Worm (Caenorhabditis elegans): ENCODE data around the gene tofu-7.

Gene tofu-7

DNA sequence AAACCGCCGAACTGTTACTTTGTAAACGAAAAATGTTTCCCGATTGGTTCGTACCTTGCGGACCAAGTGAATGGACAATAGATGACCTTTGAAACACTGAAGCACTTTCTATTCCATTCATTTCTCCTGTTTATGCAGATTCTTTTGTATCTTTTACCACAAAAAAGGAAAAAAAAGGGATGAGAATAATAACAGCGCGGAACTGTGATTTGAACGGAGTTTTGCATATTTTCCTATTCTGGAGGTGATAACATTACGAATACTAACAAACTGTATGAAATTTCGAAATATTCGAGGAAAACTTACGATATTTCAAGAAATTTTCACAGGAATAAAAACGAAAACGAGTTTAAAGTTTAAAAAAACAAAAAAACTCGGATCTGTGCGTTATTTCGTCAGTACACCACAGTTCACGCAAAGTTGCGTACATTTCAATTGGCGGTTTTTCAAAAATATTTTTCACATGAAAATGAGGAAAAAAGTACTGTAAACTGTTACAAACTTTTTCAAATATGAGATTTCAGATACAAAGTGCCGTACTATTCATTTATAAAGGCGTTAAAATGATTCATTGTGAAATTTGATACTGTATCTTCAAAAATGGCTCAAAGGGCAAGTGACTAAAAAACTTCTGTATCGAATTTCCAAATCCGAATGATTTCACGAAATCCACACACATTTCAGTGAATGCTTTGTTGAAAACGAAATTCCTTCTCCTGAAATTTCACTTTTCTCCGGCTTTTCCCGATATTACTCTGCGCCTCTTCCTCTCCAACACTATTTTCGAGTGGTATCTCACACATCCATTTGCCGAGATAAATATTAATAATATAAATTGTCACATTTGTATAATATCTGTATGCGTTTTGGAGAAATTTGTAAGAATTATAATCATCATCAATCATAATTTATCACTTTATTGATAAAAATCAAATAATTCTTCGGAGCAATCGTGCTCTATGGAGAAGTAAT, 50.3 kb downstream of the tofu-7 start:
- TF ChIP-seq spr-1 (tag; optimal IDR thresholded peaks at IDR 0.05) = no peak
- no peak for TF ChIP-seq lim-7 (GFP tag; IDR thresholded peaks at IDR 0.05)
- peak; percentile 97 for TF ChIP-seq aha-1 (tag)
- TF ChIP-seq unc-62 (GFP tag; optimal IDR thresholded peaks at IDR 0.05 in 1 of 2) = peak in 1 of 2 experiments; percentile 57
- no peak for TF ChIP-seq unc-62 (tag; optimal IDR thresholded peaks at IDR 0.05)
- TF ChIP-seq dmd-8 (GFP tag; IDR thresholded peaks at IDR 0.05) = no peak
- TF ChIP-seq F37D6.2 (tag; optimal IDR thresholded peaks at IDR 0.05) = no peak
- TF ChIP-seq ces-1 (GFP tag; optimal IDR thresholded peaks at IDR 0.05) = no peak
- no peak for TF ChIP-seq pqm-1 (tag; optimal IDR thresholded peaks at IDR 0.05)

Measured in whole organism, L4 larva.